Fruit fly (Drosophila melanogaster) whole organism, embryonic: ENCODE data around the gene CG2187.
A peak's percentile ranks its signal among the peaks of the same experiment; 100 is the strongest.

Experiments used
- C15 ChIP-seq: fragments of 200-800 bp; sonication (Bioruptor generic); IDR thresholded peaks from 3 replicates; pipeline ENCODE4 v1.3.6; 2022; ENCODE audit warnings: missing biosample characterization, missing genetic modification characterization
- CG1024 ChIP-seq: fragments of 200-800 bp; sonication (Bioruptor generic); IDR thresholded peaks from 2 replicates; pipeline ENCODE4 v1.3.6; 2022; ENCODE audit warnings: missing biosample characterization, missing genetic modification characterization
- CG10274 ChIP-seq: fragments of 200-800 bp; sonication (Bioruptor generic); optimal IDR thresholded peaks from 3 replicates; lab custom pipeline; 2017; ENCODE audit warnings: missing biosample characterization, mild to moderate bottlenecking, missing genetic modification characterization
- CG10366 ChIP-seq: fragments of 200-800 bp; sonication (Bioruptor generic); IDR thresholded peaks from 2 replicates; pipeline ENCODE4 v1.3.6; 2022; ENCODE audit warnings: missing biosample characterization, missing genetic modification characterization
- CG12659 ChIP-seq: fragments of 200-800 bp; sonication (Bioruptor generic); optimal IDR thresholded peaks from 3 replicates; lab custom pipeline; 2017; ENCODE audit warnings: mild to moderate bottlenecking, missing biosample characterization, missing genetic modification reagents, missing genetic modification characterization
- CG1647 ChIP-seq: fragments of 200-800 bp; sonication (Bioruptor generic); optimal IDR thresholded peaks from 3 replicates; lab custom pipeline; 2016; ENCODE audit warnings: missing biosample characterization, missing genetic modification characterization
- CG16815 ChIP-seq: fragments of 200-800 bp; sonication (Bioruptor generic); optimal IDR thresholded peaks from 3 replicates; lab custom pipeline; 2017; ENCODE audit warnings: missing biosample characterization, mild to moderate bottlenecking, missing genetic modification characterization
- CG17612 ChIP-seq: fragments of 200-800 bp; sonication (Bioruptor generic); IDR thresholded peaks from 2 replicates; pipeline ENCODE4 v1.3.6; 2022; ENCODE audit warnings: missing biosample characterization, missing genetic modification characterization
- CG1792 ChIP-seq: fragments of 200-800 bp; sonication (Bioruptor generic); optimal IDR thresholded peaks from 2 replicates; lab custom pipeline; 2016; ENCODE audit warnings: missing biosample characterization, missing genetic modification characterization
- CG18619 ChIP-seq: fragments of 200-800 bp; sonication (Bioruptor generic); optimal IDR thresholded peaks from 3 replicates; lab custom pipeline; 2017; ENCODE audit warnings: missing biosample characterization, mild to moderate bottlenecking, missing genetic modification characterization
- CG2889 ChIP-seq: fragments of 200-800 bp; sonication (Bioruptor generic); IDR thresholded peaks from 3 replicates; pipeline ENCODE4 v1.3.6; 2022; ENCODE audit warnings: missing biosample characterization, missing genetic modification characterization
- CG31224 ChIP-seq: fragments of 200-800 bp; sonication (Bioruptor generic); IDR thresholded peaks from 2 replicates; pipeline ENCODE4 v1.3.6; 2022; ENCODE audit warnings: missing biosample characterization, missing genetic modification characterization
- CG32767 ChIP-seq: fragments of 200-800 bp; sonication (Bioruptor generic); IDR thresholded peaks from 2 replicates; pipeline ENCODE4 v1.3.6; 2022; ENCODE audit warnings: missing biosample characterization, missing genetic modification characterization
- CG3407 ChIP-seq: fragments of 200-800 bp; sonication (Bioruptor generic); optimal IDR thresholded peaks from 2 replicates; lab custom pipeline; 2018; ENCODE audit warnings: missing biosample characterization, mild to moderate bottlenecking, missing genetic modification characterization
- CG6272 ChIP-seq: fragments of 200-800 bp; sonication (Bioruptor generic); IDR thresholded peaks from 2 replicates; pipeline ENCODE4 v1.3.6; 2022; ENCODE audit warnings: missing biosample characterization, missing genetic modification characterization
- CG7556 ChIP-seq: fragments of 200-800 bp; sonication (Bioruptor generic); optimal IDR thresholded peaks from 2 replicates; lab custom pipeline; 2017; ENCODE audit warnings: missing biosample characterization, mild to moderate bottlenecking, missing genetic modification characterization
- CG7839 ChIP-seq: fragments of 200-800 bp; sonication (Bioruptor generic); optimal IDR thresholded peaks from 3 replicates; lab custom pipeline; 2018; ENCODE audit warnings: missing biosample characterization, mild to moderate bottlenecking, missing genetic modification characterization, moderate library complexity
- CG7928 ChIP-seq: fragments of 200-800 bp; sonication (Bioruptor generic); optimal IDR thresholded peaks from 2 replicates; lab custom pipeline; 2017; ENCODE audit warnings: missing biosample characterization, mild to moderate bottlenecking, missing genetic modification characterization
- CG9609 ChIP-seq: fragments of 200-800 bp; sonication (Bioruptor generic); optimal IDR thresholded peaks from 3 replicates; lab custom pipeline; 2016; ENCODE audit warnings: missing biosample characterization, missing genetic modification characterization
- CG9932 ChIP-seq: fragments of 200-800 bp; sonication (Bioruptor generic); IDR thresholded peaks from 2 replicates; pipeline ENCODE4 v1.3.6; 2022; ENCODE audit warnings: missing biosample characterization, missing genetic modification characterization
- Camta ChIP-seq: fragments of 200-800 bp; sonication (Bioruptor generic); optimal IDR thresholded peaks from 2 replicates; lab custom pipeline; 2016; ENCODE audit warnings: missing biosample characterization, missing genetic modification characterization
- Chrac-16 ChIP-seq: fragments of 200-800 bp; sonication (Bioruptor generic); optimal IDR thresholded peaks from 3 replicates; lab custom pipeline; 2016; ENCODE audit warnings: missing biosample characterization, missing genetic modification characterization
- D19B ChIP-seq: fragments of 200-800 bp; sonication (Bioruptor generic); optimal IDR thresholded peaks from 2 replicates; lab custom pipeline; 2017; ENCODE audit warnings: missing biosample characterization, mild to moderate bottlenecking, missing genetic modification characterization
- Deaf1 ChIP-seq: fragments of 200-800 bp; optimal IDR thresholded peaks from 3 replicates; lab custom pipeline; 2019; ENCODE audit warnings: missing biosample characterization, mild to moderate bottlenecking, missing genetic modification characterization, moderate library complexity
- Dek ChIP-seq: fragments of 200-800 bp; sonication (Bioruptor generic); optimal IDR thresholded peaks from 3 replicates; lab custom pipeline; 2019; ENCODE audit warnings: missing biosample characterization, mild to moderate bottlenecking, missing genetic modification characterization, moderate library complexity
- ERR ChIP-seq: fragments of 200-800 bp; sonication (Bioruptor generic); optimal IDR thresholded peaks from 2 replicates; lab custom pipeline; 2016; ENCODE audit warnings: missing biosample characterization, missing genetic modification characterization
- Elba2 ChIP-seq: fragments of 200-800 bp; sonication (Bioruptor generic); optimal IDR thresholded peaks from 3 replicates; lab custom pipeline; 2016; ENCODE audit warnings: missing biosample characterization, missing genetic modification characterization
- Fer1 ChIP-seq: fragments of 200-800 bp; sonication (Bioruptor generic); optimal IDR thresholded peaks from 2 replicates; lab custom pipeline; 2017; ENCODE audit warnings: missing biosample characterization, mild to moderate bottlenecking, missing genetic modification characterization
- Lhr ChIP-seq: fragments of 200-800 bp; sonication (Bioruptor generic); optimal IDR thresholded peaks from 3 replicates; lab custom pipeline; 2017; ENCODE audit warnings: mild to moderate bottlenecking, missing biosample characterization, missing genetic modification reagents, missing genetic modification characterization
- Med ChIP-seq: fragments of 200-800 bp; sonication (Bioruptor generic); peaks from one replicate; lab custom pipeline; 2016; ENCODE audit warnings: missing biosample characterization, missing genetic modification characterization, mild to moderate bottlenecking, inconsistent platforms, moderate library complexity
- Meics ChIP-seq: fragments of 200-800 bp; sonication (Bioruptor generic); optimal IDR thresholded peaks from 2 replicates; lab custom pipeline; 2017; ENCODE audit warnings: missing biosample characterization, mild to moderate bottlenecking, missing genetic modification characterization
- Ravus ChIP-seq: fragments of 200-800 bp; sonication (Bioruptor generic); IDR thresholded peaks from 2 replicates; pipeline ENCODE4 v1.3.6; 2022; ENCODE audit warnings: missing biosample characterization, missing genetic modification characterization
- Xrp1 ChIP-seq: fragments of 200-800 bp; sonication (Bioruptor generic); IDR thresholded peaks from 2 replicates; pipeline ENCODE4 v1.3.6; 2022; ENCODE audit warnings: missing biosample characterization, missing genetic modification characterization
- ac ChIP-seq: fragments of 200-800 bp; sonication (Bioruptor generic); optimal IDR thresholded peaks from 3 replicates; lab custom pipeline; 2017; ENCODE audit warnings: missing biosample characterization, mild to moderate bottlenecking, missing genetic modification characterization
- aop ChIP-seq: fragments of 200-800 bp; sonication (Bioruptor generic); IDR thresholded peaks from 2 replicates; pipeline ENCODE4 v1.3.6; 2022; ENCODE audit warnings: missing biosample characterization, missing genetic modification characterization
- dpn ChIP-seq, 2 experiments: fragments of 200-800 bp; sonication (Bioruptor generic); optimal IDR thresholded peaks; 3 replicates each; lab custom pipeline; 2016; ENCODE audit warnings: missing biosample characterization in 2 of 2, missing genetic modification characterization in 2 of 2
- en ChIP-seq: fragments of 200-800 bp; sonication (Bioruptor generic); optimal IDR thresholded peaks from 2 replicates; lab custom pipeline; 2016; ENCODE audit warnings: missing biosample characterization, missing genetic modification characterization
- fu2 ChIP-seq: fragments of 200-800 bp; sonication (Bioruptor generic); optimal IDR thresholded peaks from 2 replicates; lab custom pipeline; 2016; ENCODE audit warnings: missing biosample characterization, missing genetic modification characterization
- gcm2 ChIP-seq: fragments of 200-800 bp; sonication (Bioruptor generic); optimal IDR thresholded peaks from 2 replicates; lab custom pipeline; 2016; ENCODE audit warnings: missing biosample characterization, missing genetic modification characterization
- hkb ChIP-seq, 2 experiments: fragments of 200-800 bp in 1 of 2; fragments of >200 bp in 1 of 2; sonication (Bioruptor generic) in 1 of 2; IDR thresholded peaks in 1 of 2; optimal IDR thresholded peaks in 1 of 2; 2 replicates each; pipeline versions ENCODE4 v1.3.6 to Lab custom; 2017 to 2022; ENCODE audit warnings: missing biosample characterization in 1 of 2, missing genetic modification characterization in 1 of 2
- kay ChIP-seq: fragments of 200-800 bp; sonication (Bioruptor generic); optimal IDR thresholded peaks from 2 replicates; lab custom pipeline; 2016; ENCODE audit warnings: missing biosample characterization, missing genetic modification characterization
- lov ChIP-seq, 2 experiments: fragments of 200-800 bp in 1 of 2; fragments of >200 bp in 1 of 2; sonication (Bioruptor generic) in 1 of 2; IDR thresholded peaks in 1 of 2; optimal IDR thresholded peaks in 1 of 2; 2 replicates in 1 of 2; 3 replicates in 1 of 2; pipeline versions ENCODE4 v1.3.6 to Lab custom; 2017 to 2022; ENCODE audit warnings: missing biosample characterization in 1 of 2, missing genetic modification characterization in 1 of 2
- mam ChIP-seq: fragments of 200-800 bp; sonication (Bioruptor generic); optimal IDR thresholded peaks from 3 replicates; lab custom pipeline; 2016; ENCODE audit warnings: missing biosample characterization, missing genetic modification characterization
- mirr ChIP-seq: fragments of 200-800 bp; sonication (Bioruptor generic); optimal IDR thresholded peaks from 3 replicates; lab custom pipeline; 2018; ENCODE audit warnings: missing biosample characterization, mild to moderate bottlenecking, missing genetic modification characterization
- pb ChIP-seq: fragments of 200-800 bp; sonication (Bioruptor generic); optimal IDR thresholded peaks from 3 replicates; lab custom pipeline; 2016; ENCODE audit warnings: missing biosample characterization, missing genetic modification characterization
- ranshi ChIP-seq: fragments of 200-800 bp; sonication (Bioruptor generic); IDR thresholded peaks from 2 replicates; pipeline ENCODE4 v1.3.6; 2022; ENCODE audit warnings: missing biosample characterization, missing genetic modification characterization
- shn ChIP-seq: fragments of 200-800 bp; sonication (Bioruptor generic); optimal IDR thresholded peaks from 3 replicates; lab custom pipeline; 2016; ENCODE audit warnings: missing biosample characterization, missing genetic modification characterization
- sima ChIP-seq: fragments of 200-800 bp; sonication (Bioruptor generic); optimal IDR thresholded peaks from 2 replicates; lab custom pipeline; 2016; ENCODE audit warnings: missing biosample characterization, missing genetic modification characterization
- so ChIP-seq: fragments of 200-800 bp; sonication (Bioruptor generic); IDR thresholded peaks from 3 replicates; pipeline ENCODE4 v1.3.6; 2022; ENCODE audit warnings: missing biosample characterization, missing genetic modification characterization
- sr ChIP-seq: fragments of 200-800 bp; sonication (Bioruptor generic); IDR thresholded peaks from 3 replicates; pipeline ENCODE4 v1.3.6; 2022; ENCODE audit warnings: missing biosample characterization, missing genetic modification characterization
- trh ChIP-seq: fragments of 200-800 bp; sonication (Bioruptor generic); optimal IDR thresholded peaks from 2 replicates; lab custom pipeline; 2016; ENCODE audit warnings: missing biosample characterization, missing genetic modification characterization

CG2187 gene

DNA sequence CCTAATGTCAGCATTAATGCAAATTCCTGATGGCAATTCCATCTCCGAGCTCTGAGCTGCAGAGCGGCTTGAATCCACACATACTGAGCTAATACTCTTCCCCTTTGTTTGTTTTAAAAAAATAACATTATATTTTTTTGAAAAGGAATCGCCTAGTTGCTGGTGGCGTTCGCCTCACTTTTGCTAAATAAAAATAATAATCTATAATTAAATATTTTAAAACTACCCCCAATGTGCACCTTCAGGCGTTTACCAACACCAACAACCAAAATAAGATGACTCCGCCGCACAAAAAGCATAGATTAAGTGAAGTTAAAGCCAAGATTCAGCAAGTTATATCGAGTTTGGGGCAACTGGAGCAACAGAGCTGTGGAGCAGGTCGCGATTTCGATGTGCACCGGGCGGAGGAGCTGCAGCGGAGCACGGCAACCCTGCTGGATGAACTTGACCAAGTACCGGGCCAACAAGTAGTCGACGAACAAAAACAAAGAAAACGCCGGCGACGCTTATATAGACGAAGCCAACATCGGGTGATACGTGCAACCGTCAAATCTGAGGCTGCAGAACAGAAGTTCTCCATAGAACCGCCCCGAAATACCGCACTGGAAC lies 14.3 kb downstream of the CG2187 start, which contains the start of gene CG1896 (continued):
- TF ChIP-seq Meics (GFP tag; lab: Kevin White, UChicago) (peak; percentile 45), fu2 (GFP tag; lab: Kevin White, UChicago) (no peak), CG9932 (GFP tag; lab: Robert Waterston, UW) (peak; percentile 48; the same call in 1 of the 2 replicates), CG1024 (0 out of 2 replicates have a peak, but pooled peaks have one; percentile 29), Elba2 (GFP tag; lab: Kevin White, UChicago) (no peak), lov (optimal IDR thresholded peaks at IDR 0.05; lab: Kevin White, UChicago) (no peak), lov (GFP tag; IDR thresholded peaks at IDR 0.05; lab: Robert Waterston, UW) (no peak), Chrac-16 (GFP tag; lab: Kevin White, UChicago) (peak; percentile 31), CG32767 (peak; percentile 49; the same call in 1 of the 2 replicates), CG12659 (GFP tag; lab: Kevin White, UChicago) (peak; percentile 48), CG17612 (GFP tag; lab: Robert Waterston, UW) (no peak), CG9609 (no peak), CG18619 (no peak), CG1792 (GFP tag; lab: Kevin White, UChicago) (no peak), sima (GFP tag; lab: Kevin White, UChicago) (no peak), ac (no peak), shn (GFP tag; lab: Kevin White, UChicago) (no peak), Med (peak; percentile 72), gcm2 (GFP tag; lab: Kevin White, UChicago) (no peak), so (peak; percentile 69; the same call in 2 of the 3 replicates), Deaf1 (peak; percentile 2), Xrp1 (GFP tag; lab: Robert Waterston, UW) (peak; percentile 66), aop (no peak), mirr (no peak), Lhr (GFP tag; lab: Kevin White, UChicago) (no peak), trh (GFP tag; lab: Kevin White, UChicago) (no peak), D19B (peak; percentile 19), CG6272 (GFP tag; lab: Robert Waterston, UW) (no peak), CG7839 (peak; percentile 44), CG1647 (no peak), Fer1 (peak; percentile 50), ranshi (peak; percentile 48), Dek (tag; lab: Kevin White, UChicago) (peak; percentile 6), mam (GFP tag; lab: Kevin White, UChicago) (peak; percentile 8), CG31224 (no peak), Camta (GFP tag; lab: Kevin White, UChicago) (no peak), pb (no peak), ERR (GFP tag; lab: Kevin White, UChicago) (no peak), CG16815 (GFP tag; lab: Kevin White, UChicago) (no peak), Ravus (GFP tag; lab: Robert Waterston, UW) (no peak), CG2889 (GFP tag; lab: Robert Waterston, UW) (no peak), CG7556 (GFP tag; lab: Kevin White, UChicago) (peak; percentile 10), CG7928 (GFP tag; lab: Kevin White, UChicago) (no peak), hkb (optimal IDR thresholded peaks at IDR 0.05; lab: Kevin White, UChicago) (no peak), hkb (GFP tag; IDR thresholded peaks at IDR 0.05; lab: Robert Waterston, UW) (peak; percentile 52; the same call in 1 of the 2 replicates), CG10366 (GFP tag; lab: Robert Waterston, UW) (peak; percentile 54), dpn (GFP tag; optimal IDR thresholded peaks at IDR 0.05; lab: Kevin White, UChicago) (peak in 1 of 2 experiments; percentile 14), sr (GFP tag; lab: Robert Waterston, UW) (no peak), CG10274 (GFP tag; lab: Kevin White, UChicago) (peak; percentile 15), kay (GFP tag; lab: Kevin White, UChicago) (no peak), CG3407 (GFP tag; lab: Kevin White, UChicago) (peak; percentile 22), C15 (GFP tag; lab: Robert Waterston, UW) (no peak), en (GFP tag; lab: Kevin White, UChicago) (no peak)
